Worm (Caenorhabditis elegans) whole organism, L3 larva: ENCODE results near the gene pes-23.
A peak's percentile ranks its signal among the peaks of the same experiment; 100 is the strongest.

Source experiments
- R02D3.7 ChIP-seq: fragments of 150-350 bp; optimal IDR thresholded peaks from 2 replicates; lab custom pipeline; 2014; ENCODE audit warnings: missing biosample characterization, missing genetic modification characterization
- ZK546.5 ChIP-seq: sonication (generic microtip); optimal IDR thresholded peaks from 2 replicates; lab custom pipeline; 2017; ENCODE audit warnings: missing biosample characterization, missing genetic modification characterization
- aly-2 ChIP-seq: fragments of 150-350 bp; optimal IDR thresholded peaks from 2 replicates; lab custom pipeline; 2014; ENCODE audit warnings: missing biosample characterization, missing genetic modification characterization
- ama-1 ChIP-seq: fragments of 150-350 bp; optimal IDR thresholded peaks from 2 replicates; lab custom pipeline; 2018
- ceh-16 ChIP-seq: sonication (generic microtip); optimal IDR thresholded peaks from 2 replicates; lab custom pipeline; 2017; ENCODE audit warnings: missing biosample characterization, missing genetic modification characterization
- ceh-28 ChIP-seq: fragments of 150-350 bp; optimal IDR thresholded peaks from 2 replicates; lab custom pipeline; 2014; ENCODE audit warnings: missing biosample characterization, missing genetic modification reagents, missing genetic modification characterization
- ceh-82 ChIP-seq: fragments of 150-350 bp; optimal IDR thresholded peaks from 2 replicates; lab custom pipeline; 2014; ENCODE audit warnings: missing biosample characterization, missing genetic modification characterization
- ceh-9 ChIP-seq: sonication (generic microtip); optimal IDR thresholded peaks from 2 replicates; lab custom pipeline; 2018; ENCODE audit warnings: missing biosample characterization, missing genetic modification characterization
- daf-12 ChIP-seq: fragments of 150-350 bp; optimal IDR thresholded peaks from 2 replicates; lab custom pipeline; 2014; ENCODE audit warnings: missing biosample characterization, missing genetic modification reagents, missing genetic modification characterization
- egl-27 ChIP-seq: sonication (generic microtip); optimal IDR thresholded peaks from 4 replicates; lab custom pipeline; 2017; ENCODE audit warnings: missing biosample characterization, missing genetic modification reagents, missing genetic modification characterization
- egl-5 ChIP-seq: fragments of 150-350 bp; optimal IDR thresholded peaks from 2 replicates; lab custom pipeline; 2017; ENCODE audit warnings: missing biosample characterization, missing genetic modification reagents, missing genetic modification characterization, inconsistent platforms
- elt-1 ChIP-seq: fragments of 150-350 bp; optimal IDR thresholded peaks from 2 replicates; lab custom pipeline; 2014; ENCODE audit warnings: missing biosample characterization, missing genetic modification characterization
- elt-2 ChIP-seq: sonication (generic microtip); optimal IDR thresholded peaks from 2 replicates; lab custom pipeline; 2016; ENCODE audit warnings: missing genetic modification reagents, mild to moderate bottlenecking, missing genetic modification characterization, missing compliant biosample characterization
- elt-3 ChIP-seq, 3 experiments: fragments of 150-350 bp in 1 of 3; sonication (generic microtip) in 2 of 3; optimal IDR thresholded peaks; 2 replicates in 2 of 3; 4 replicates in 1 of 3; lab custom pipeline; 2014 to 2017; ENCODE audit warnings: missing biosample characterization in 3 of 3, missing genetic modification characterization in 3 of 3
- eor-1 ChIP-seq, 2 experiments: fragments of 150-350 bp; optimal IDR thresholded peaks; 2 replicates each; lab custom pipeline; 2014 to 2018; ENCODE audit warnings: missing biosample characterization in 2 of 2, missing genetic modification characterization in 2 of 2
- fkh-10 ChIP-seq: sonication (generic microtip); optimal IDR thresholded peaks from 2 replicates; lab custom pipeline; 2017; ENCODE audit warnings: missing biosample characterization, missing genetic modification reagents, missing genetic modification characterization
- fos-1 ChIP-seq: fragments of 150-350 bp; optimal IDR thresholded peaks from 2 replicates; lab custom pipeline; 2014; ENCODE audit warnings: missing biosample characterization, missing genetic modification characterization
- hmg-11 ChIP-seq: sonication (generic microtip); optimal IDR thresholded peaks from 2 replicates; lab custom pipeline; 2016; ENCODE audit warnings: missing genetic modification characterization, missing compliant biosample characterization
- jun-1 ChIP-seq: fragments of 150-350 bp; optimal IDR thresholded peaks from 2 replicates; lab custom pipeline; 2014; ENCODE audit warnings: missing biosample characterization, missing genetic modification reagents, missing genetic modification characterization
- lin-15B ChIP-seq: fragments of 150-350 bp; optimal IDR thresholded peaks from 2 replicates; lab custom pipeline; 2014; ENCODE audit warnings: missing biosample characterization, missing genetic modification characterization
- lin-39 ChIP-seq: fragments of 150-350 bp; optimal IDR thresholded peaks from 2 replicates; lab custom pipeline; 2018; ENCODE audit warnings: missing biosample characterization, missing genetic modification reagents, missing genetic modification characterization
- mdl-1 ChIP-seq: fragments of 150-350 bp; optimal IDR thresholded peaks from 2 replicates; lab custom pipeline; 2014; ENCODE audit warnings: missing biosample characterization, missing genetic modification characterization
- mml-1 ChIP-seq: fragments of 150-350 bp; sonication (generic microtip); optimal IDR thresholded peaks from 3 replicates; lab custom pipeline; 2014; ENCODE audit warnings: missing biosample characterization, missing genetic modification characterization
- nfya-1 ChIP-seq: sonication (generic microtip); optimal IDR thresholded peaks from 2 replicates; lab custom pipeline; 2017; ENCODE audit warnings: missing genetic modification characterization, mild to moderate bottlenecking, missing compliant biosample characterization, antibody characterized with exemption, moderate library complexity; ENCODE audit not compliant: insufficient read depth
- nhr-11 ChIP-seq: fragments of 150-350 bp; optimal IDR thresholded peaks from 2 replicates; lab custom pipeline; 2014; ENCODE audit warnings: missing biosample characterization, missing genetic modification characterization
- nhr-12 ChIP-seq: fragments of 150-350 bp; optimal IDR thresholded peaks from 2 replicates; lab custom pipeline; 2014; ENCODE audit warnings: missing biosample characterization, missing genetic modification characterization
- nhr-23 ChIP-seq: fragments of 150-350 bp; optimal IDR thresholded peaks from 2 replicates; lab custom pipeline; 2014; ENCODE audit warnings: missing biosample characterization, missing genetic modification reagents, missing genetic modification characterization
- nhr-237 ChIP-seq: fragments of 150-350 bp; optimal IDR thresholded peaks from 2 replicates; lab custom pipeline; 2014; ENCODE audit warnings: missing biosample characterization, missing genetic modification characterization
- nhr-25 ChIP-seq: sonication (generic microtip); optimal IDR thresholded peaks from 2 replicates; lab custom pipeline; 2017; ENCODE audit warnings: missing biosample characterization, missing genetic modification characterization
- nhr-28 ChIP-seq: fragments of 150-350 bp; optimal IDR thresholded peaks from 2 replicates; lab custom pipeline; 2014; ENCODE audit warnings: missing biosample characterization, missing genetic modification characterization
- nhr-67 ChIP-seq: fragments of 150-350 bp; optimal IDR thresholded peaks from 2 replicates; lab custom pipeline; 2014; ENCODE audit warnings: missing biosample characterization, missing genetic modification characterization
- nhr-76 ChIP-seq: fragments of 150-350 bp; sonication (generic microtip); optimal IDR thresholded peaks from 5 replicates; lab custom pipeline; 2014; ENCODE audit warnings: missing biosample characterization, missing genetic modification characterization
- nhr-77 ChIP-seq: fragments of 150-350 bp; optimal IDR thresholded peaks from 2 replicates; lab custom pipeline; 2014; ENCODE audit warnings: missing biosample characterization, missing genetic modification characterization
- pha-4 ChIP-seq: fragments of 150-350 bp; optimal IDR thresholded peaks from 2 replicates; lab custom pipeline; 2014; ENCODE audit warnings: missing biosample characterization, missing genetic modification reagents, missing genetic modification characterization
- pqm-1 ChIP-seq: fragments of 150-350 bp; optimal IDR thresholded peaks from 2 replicates; lab custom pipeline; 2017; ENCODE audit warnings: missing biosample characterization, missing genetic modification characterization, inconsistent platforms
- sea-2 ChIP-seq: fragments of 150-350 bp; sonication (generic microtip); optimal IDR thresholded peaks from 4 replicates; lab custom pipeline; 2014; ENCODE audit warnings: missing biosample characterization, missing genetic modification reagents, missing genetic modification characterization
- skn-1 ChIP-seq: fragments of 150-350 bp; optimal IDR thresholded peaks from 2 replicates; lab custom pipeline; 2014; ENCODE audit warnings: missing biosample characterization, missing genetic modification characterization
- snpc-4 ChIP-seq: fragments of 150-350 bp; optimal IDR thresholded peaks from 2 replicates; lab custom pipeline; 2014; ENCODE audit warnings: missing biosample characterization, missing genetic modification characterization
- tbx-2 ChIP-seq: sonication (generic microtip); optimal IDR thresholded peaks from 2 replicates; lab custom pipeline; 2016; ENCODE audit warnings: mild to moderate bottlenecking, missing genetic modification characterization, missing compliant biosample characterization
- unc-39 ChIP-seq: sonication (generic microtip); optimal IDR thresholded peaks from 4 replicates; lab custom pipeline; 2017; ENCODE audit warnings: missing biosample characterization, missing genetic modification characterization
- unc-62 ChIP-seq: fragments of 150-350 bp; sonication (generic microtip); optimal IDR thresholded peaks from 4 replicates; lab custom pipeline; 2014; ENCODE audit warnings: missing biosample characterization, missing genetic modification reagents, missing genetic modification characterization
- ztf-11 ChIP-seq: fragments of 150-350 bp; optimal IDR thresholded peaks from 2 replicates; lab custom pipeline; 2014; ENCODE audit warnings: missing biosample characterization, missing genetic modification characterization
- ztf-4 ChIP-seq: fragments of 150-350 bp; optimal IDR thresholded peaks from 2 replicates; lab custom pipeline; 2014; ENCODE audit warnings: missing biosample characterization, missing genetic modification characterization

pes-23 gene

DNA sequence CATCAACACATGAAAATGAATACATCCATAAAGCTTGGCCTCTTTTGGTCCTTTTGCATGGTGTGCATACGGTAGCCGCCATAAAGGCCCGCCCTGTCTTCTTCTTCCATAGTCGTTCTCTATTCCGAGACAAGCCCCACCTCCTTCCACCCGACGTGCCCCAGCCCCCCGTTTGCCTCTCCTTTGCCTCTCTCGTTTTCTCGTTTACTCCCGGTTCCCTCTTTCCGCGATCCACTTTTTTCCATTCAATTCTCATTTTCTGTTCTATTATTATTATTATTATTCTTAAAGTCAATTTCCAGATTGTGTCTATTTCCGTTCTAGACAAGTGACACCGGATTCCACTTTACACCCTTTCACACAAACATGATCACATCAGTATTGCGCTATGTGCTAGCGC, 11.8 kb upstream of the pes-23 start, which contains the start of gene unc-6:
Gene unc-6 (plus strand): TSS at position 301 of the 400 bp plus-strand sequence.
- TF ChIP-seq nhr-11 (tag; lab: Kevin White, UChicago) (no peak), tbx-2 (no peak), nfya-1 (no peak), mml-1 (no peak), egl-5 (no peak), lin-39 (tag; lab: Kevin White, UChicago) (no peak)
- TF ChIP-seq, all 47 proteins: peak for 0

DNA sequence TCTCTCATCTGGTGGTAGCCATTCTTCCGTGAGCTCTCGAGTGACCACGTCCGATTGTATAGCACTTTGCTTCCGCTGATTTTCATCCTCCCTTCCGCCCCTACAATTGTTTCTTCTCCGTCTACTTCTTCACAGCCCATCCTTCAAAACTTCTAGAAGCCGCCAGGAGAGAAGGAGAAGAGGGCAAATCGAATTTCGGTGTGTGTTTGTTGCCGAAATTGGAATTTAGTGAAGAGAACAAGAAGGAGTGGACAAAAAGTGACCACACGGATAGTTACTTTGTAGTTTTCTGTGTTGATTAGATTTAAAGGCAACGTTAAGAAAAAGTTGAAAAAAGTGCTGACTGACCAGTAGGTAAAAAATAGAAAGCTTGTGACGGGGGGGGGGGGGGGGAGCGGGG, 8.1 kb upstream of the pes-23 start:
- TF ChIP-seq unc-39: no peak
- no peak for TF ChIP-seq pha-4 (tag; lab: Kevin White, UChicago)
- no peak for TF ChIP-seq snpc-4 (tag; lab: Kevin White, UChicago)
- no peak for TF ChIP-seq nhr-237 (tag; lab: Kevin White, UChicago)
- TF ChIP-seq nhr-28 (tag; lab: Kevin White, UChicago): no peak
- TF ChIP-seq unc-62 (GFP tag; lab: Kevin White, UChicago): no peak
- no peak for TF ChIP-seq tbx-2
- no peak for TF ChIP-seq nhr-11 (tag; lab: Kevin White, UChicago)
- no peak for TF ChIP-seq ceh-28 (tag; lab: Kevin White, UChicago)

- no peak for TF ChIP-seq hmg-11
- no peak for TF ChIP-seq ztf-4 (tag; lab: Kevin White, UChicago)
- TF ChIP-seq nhr-76 (tag; lab: Kevin White, UChicago): no peak
- TF ChIP-seq mml-1: no peak
- no peak for TF ChIP-seq ceh-9
- peak; percentile 87 for TF ChIP-seq egl-5
- TF ChIP-seq lin-39 (tag; lab: Kevin White, UChicago): peak; percentile 35
- TF ChIP-seq elt-1 (tag; lab: Kevin White, UChicago): peak; percentile 41
Observed at ce11 chrX:6894104-6894503, 7.1 kb upstream of the pes-23 start.

DNA sequence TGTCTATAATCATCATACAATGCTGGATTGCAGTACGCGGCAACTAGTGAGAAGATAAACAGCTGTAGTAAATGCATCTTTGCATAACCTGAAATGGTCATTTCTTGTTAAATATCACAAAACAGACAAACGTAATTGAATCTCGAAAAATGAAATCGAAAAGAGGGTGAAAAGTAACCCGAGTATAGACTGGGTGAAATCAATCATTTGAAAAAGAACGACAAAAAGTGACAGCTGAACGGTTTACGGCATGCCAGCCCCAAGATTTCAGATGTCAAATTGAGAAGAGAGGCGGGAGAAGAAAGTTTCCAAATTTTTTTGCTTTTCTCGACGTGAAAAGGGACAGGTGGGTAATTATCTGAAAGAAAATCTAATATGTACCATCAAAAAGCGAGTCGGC, 1.3 kb upstream of the pes-23 start, which contains the start of gene F14B8.4:
Gene F14B8.4 (minus strand): TSS at position 101 of the 400 bp plus-strand sequence.
- TF ChIP-seq ztf-11 (tag; lab: Kevin White, UChicago): no peak
- no peak for TF ChIP-seq mdl-1 (tag; lab: Kevin White, UChicago)
- TF ChIP-seq snpc-4 (tag; lab: Kevin White, UChicago): no peak
- TF ChIP-seq lin-39 (tag; lab: Kevin White, UChicago): no peak
- TF ChIP-seq mml-1: no peak
- TF ChIP-seq tbx-2: no peak
- no peak for TF ChIP-seq unc-39
- no peak for TF ChIP-seq eor-1 (tag; optimal IDR thresholded peaks at IDR 0.05; lab: Kevin White, UChicago)
- no peak for TF ChIP-seq nhr-67 (tag; lab: Kevin White, UChicago)
- TF ChIP-seq nhr-12 (tag; lab: Kevin White, UChicago): no peak
- no peak for TF ChIP-seq pha-4 (tag; lab: Kevin White, UChicago)
- no peak for TF ChIP-seq elt-3 (tag; optimal IDR thresholded peaks at IDR 0.05; lab: Kevin White, UChicago)
- no peak for TF ChIP-seq daf-12
- no peak for TF ChIP-seq nhr-77
- TF ChIP-seq aly-2 (tag; lab: Kevin White, UChicago): no peak
- TF ChIP-seq skn-1 (tag; lab: Kevin White, UChicago): no peak
- TF ChIP-seq lin-15B: no peak
- no peak for TF ChIP-seq ceh-82 (tag; lab: Kevin White, UChicago)
- TF ChIP-seq, all 47 proteins: peak for 0

DNA sequence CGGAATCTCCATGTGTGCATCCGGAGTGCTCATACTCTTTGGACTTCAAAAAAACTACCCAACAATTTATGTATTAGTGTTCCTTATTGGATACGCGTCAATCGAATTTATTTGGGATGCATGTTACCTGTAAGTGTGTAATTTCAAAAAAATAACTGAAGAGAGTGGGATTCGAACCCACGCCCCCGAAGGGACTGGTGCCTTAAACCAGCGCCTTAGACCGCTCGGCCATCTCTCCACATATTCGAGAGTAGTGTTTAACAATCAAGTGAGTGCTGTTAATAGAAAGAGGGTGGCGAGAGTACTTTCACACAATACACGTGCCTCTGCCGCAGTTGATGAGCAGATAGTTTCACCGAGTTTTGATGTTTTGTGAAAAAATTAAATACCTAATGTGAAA, 1.8 kb downstream of the pes-23 start:
- no peak for TF ChIP-seq R02D3.7 (tag; lab: Kevin White, UChicago)
- peak; percentile 44 for TF ChIP-seq mdl-1 (tag; lab: Kevin White, UChicago)
- no peak for TF ChIP-seq fos-1
- no peak for TF ChIP-seq ceh-28 (tag; lab: Kevin White, UChicago)
- TF ChIP-seq elt-3 (tag; optimal IDR thresholded peaks at IDR 0.05; lab: Kevin White, UChicago): peak in 1 of 3 experiments; percentile 0
- TF ChIP-seq snpc-4 (tag; lab: Kevin White, UChicago): no peak
- peak; percentile 51 for TF ChIP-seq elt-2
- TF ChIP-seq sea-2: no peak
- no peak for TF ChIP-seq nhr-76 (tag; lab: Kevin White, UChicago)
- TF ChIP-seq nhr-77: no peak
- TF ChIP-seq skn-1 (tag; lab: Kevin White, UChicago): no peak
- no peak for TF ChIP-seq lin-15B
- peak; percentile 17 for TF ChIP-seq nfya-1
- TF ChIP-seq nhr-23 (tag; lab: Kevin White, UChicago): peak; percentile 10
- no peak for TF ChIP-seq ama-1 (lab: Kevin White, UChicago)
- TF ChIP-seq unc-39: no peak
- peak; percentile 10 for TF ChIP-seq tbx-2
- peak; percentile 56 for TF ChIP-seq jun-1
- TF ChIP-seq daf-12: no peak
- no peak for TF ChIP-seq pha-4 (tag; lab: Kevin White, UChicago)
- TF ChIP-seq mml-1: no peak
- no peak for TF ChIP-seq nhr-28 (tag; lab: Kevin White, UChicago)
- no peak for TF ChIP-seq ZK546.5 (tag; lab: Kevin White, UChicago)
- TF ChIP-seq egl-5: no peak
- TF ChIP-seq lin-39 (tag; lab: Kevin White, UChicago): no peak
- no peak for TF ChIP-seq nhr-237 (tag; lab: Kevin White, UChicago)
- no peak for TF ChIP-seq ceh-16
- TF ChIP-seq ceh-82 (tag; lab: Kevin White, UChicago): no peak
- peak; percentile 22 for TF ChIP-seq pqm-1
- no peak for TF ChIP-seq egl-27 (tag; lab: Kevin White, UChicago)
- TF ChIP-seq fkh-10 (GFP tag; lab: Kevin White, UChicago): no peak
- TF ChIP-seq nhr-25 (tag; lab: Kevin White, UChicago): no peak
- peak; percentile 72 for TF ChIP-seq hmg-11
